Worm (Caenorhabditis elegans) whole organism, mixed stage, embryonic: ENCODE measurements around the gene F08F8.9.

ENCODE experiments used
- mab-5 ChIP-seq: fragments of 150-350 bp; optimal IDR thresholded peaks from 2 replicates; lab custom pipeline; 2014; ENCODE audit warnings: missing biosample characterization, missing genetic modification characterization
- nhr-237 ChIP-seq: fragments of 150-350 bp; optimal IDR thresholded peaks from 2 replicates; lab custom pipeline; 2014; ENCODE audit warnings: missing biosample characterization, missing genetic modification characterization
- zip-8 ChIP-seq: fragments of 150-350 bp; optimal IDR thresholded peaks from 2 replicates; lab custom pipeline; 2014; ENCODE audit warnings: missing biosample characterization, missing genetic modification characterization

DNA sequence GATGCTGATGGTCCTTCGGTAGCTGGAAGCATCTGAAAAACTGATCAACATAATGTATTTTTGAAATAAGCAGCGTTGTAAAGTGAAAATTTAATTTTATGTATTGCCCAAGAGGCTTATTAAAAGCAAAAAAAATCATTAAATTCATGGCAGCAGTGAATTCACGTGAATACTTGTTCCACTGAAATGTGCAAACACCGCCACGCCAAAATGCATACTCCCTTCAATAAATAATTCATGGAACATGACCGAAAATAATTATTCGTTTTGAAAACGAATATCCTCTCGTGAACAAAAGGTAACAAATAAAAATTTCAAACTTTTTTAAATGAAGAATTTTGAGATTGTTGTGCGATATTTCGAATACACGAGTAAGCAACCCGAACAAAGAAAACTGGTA, 3.6 kb upstream of the F08F8.9 start, which contains the start of gene F08F8.10:
- no peak for TF ChIP-seq nhr-237 (tag; lab: Kevin White, UChicago)
- TF ChIP-seq mab-5: no peak
- TF ChIP-seq zip-8: no peak
